Worm (Caenorhabditis elegans) whole organism, L2 larva: ENCODE measurements around the gene age-1.

Experiments used
- F13H6.1 ChIP-seq: sonication (generic microtip); optimal IDR thresholded peaks from 2 replicates; lab custom pipeline; 2016; ENCODE audit warnings: missing genetic modification characterization, missing compliant biosample characterization
- aly-2 ChIP-seq: fragments of 150-350 bp; optimal IDR thresholded peaks from 2 replicates; lab custom pipeline; 2014; ENCODE audit warnings: missing biosample characterization, missing genetic modification characterization
- ama-1 ChIP-seq: fragments of 150-350 bp; optimal IDR thresholded peaks from 2 replicates; lab custom pipeline; 2018; ENCODE audit warnings: inconsistent platforms
- blmp-1 ChIP-seq: sonication (generic microtip); optimal IDR thresholded peaks from 2 replicates; lab custom pipeline; 2017; ENCODE audit warnings: missing genetic modification characterization, mild to moderate bottlenecking, missing compliant biosample characterization, antibody characterized with exemption, moderate library complexity; ENCODE audit not compliant: insufficient read depth
- ceh-82 ChIP-seq: fragments of 150-350 bp; optimal IDR thresholded peaks from 2 replicates; lab custom pipeline; 2014; ENCODE audit warnings: missing biosample characterization, missing genetic modification characterization
- elt-3 ChIP-seq: sonication (generic microtip); optimal IDR thresholded peaks from 2 replicates; lab custom pipeline; 2017; ENCODE audit warnings: missing biosample characterization, missing genetic modification characterization
- lin-39 ChIP-seq: fragments of 150-350 bp; optimal IDR thresholded peaks from 2 replicates; lab custom pipeline; 2014; ENCODE audit warnings: missing biosample characterization, missing genetic modification reagents, missing genetic modification characterization
- nhr-25 ChIP-seq: fragments of 150-350 bp; sonication (generic microtip); optimal IDR thresholded peaks from 3 replicates; lab custom pipeline; 2014; ENCODE audit warnings: missing biosample characterization, missing genetic modification characterization
- skn-1 ChIP-seq: sonication (generic microtip); optimal IDR thresholded peaks from 2 replicates; lab custom pipeline; 2017; ENCODE audit warnings: missing biosample characterization, missing genetic modification characterization
- unc-62 ChIP-seq: fragments of 150-350 bp; optimal IDR thresholded peaks from 2 replicates; lab custom pipeline; 2014; ENCODE audit warnings: missing biosample characterization, missing genetic modification reagents, missing genetic modification characterization
- ztf-11 ChIP-seq: sonication (generic microtip); optimal IDR thresholded peaks from 2 replicates; lab custom pipeline; 2017; ENCODE audit warnings: missing biosample characterization, missing genetic modification characterization

ce11 chrII:11484600-11484999, 42.3 kb downstream of the age-1 start:
- no peak for TF ChIP-seq lin-39 (tag; lab: Kevin White, UChicago)
- TF ChIP-seq skn-1, result no peak
- peak; percentile 59 for TF ChIP-seq ceh-82 (tag; lab: Kevin White, UChicago)
- no peak for TF ChIP-seq blmp-1
- no peak for TF ChIP-seq aly-2
- TF ChIP-seq ama-1 (lab: Kevin White, UChicago), result no peak
- TF ChIP-seq ztf-11 (tag; lab: Kevin White, UChicago), result no peak
- TF ChIP-seq F13H6.1 (tag; lab: Kevin White, UChicago), result peak; percentile 48
- TF ChIP-seq nhr-25 (tag; lab: Kevin White, UChicago), result peak; percentile 58
- TF ChIP-seq unc-62 (GFP tag; lab: Kevin White, UChicago), result no peak
- TF ChIP-seq elt-3 (tag; lab: Kevin White, UChicago), result no peak
